Worm (Caenorhabditis elegans): Measurements from ENCODE around the gene R07A4.3.

R07A4.3 gene

DNA sequence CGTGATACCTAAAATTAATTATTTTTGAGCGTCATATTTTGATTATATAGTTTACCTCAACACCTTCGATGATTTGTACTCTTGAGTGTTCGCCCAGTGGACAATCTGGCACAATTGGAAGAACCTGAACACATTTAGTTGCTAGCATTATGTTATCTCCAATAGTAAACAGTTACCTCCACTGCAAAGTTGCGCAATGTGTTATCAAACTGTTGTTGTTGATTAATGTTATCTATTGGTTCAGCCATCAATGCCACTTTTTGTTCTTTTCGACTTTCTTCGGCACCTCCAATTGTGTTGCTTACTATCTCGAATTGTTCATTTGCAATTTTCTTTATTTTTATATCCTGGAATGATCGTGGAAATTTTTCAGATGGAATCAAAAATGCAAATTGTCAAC lies 1.0 kb downstream of the R07A4.3 start:
- TF ChIP-seq ztf-11 (tag; optimal IDR thresholded peaks at IDR 0.05) (no peak), peb-1 (tag; optimal IDR thresholded peaks at IDR 0.05) (no peak), lsy-2 (tag; optimal IDR thresholded peaks at IDR 0.05) (no peak), ceh-16 (tag; optimal IDR thresholded peaks at IDR 0.05) (no peak), nhr-129 (tag; optimal IDR thresholded peaks at IDR 0.05) (no peak), elt-1 (tag; optimal IDR thresholded peaks at IDR 0.05) (no peak), zag-1 (tag; optimal IDR thresholded peaks at IDR 0.05) (no peak), nhr-237 (tag; optimal IDR thresholded peaks at IDR 0.05) (no peak), skn-1 (tag; optimal IDR thresholded peaks at IDR 0.05) (no peak), mdl-1 (tag; optimal IDR thresholded peaks at IDR 0.05) (no peak), nhr-10 (tag; optimal IDR thresholded peaks at IDR 0.05) (no peak), ztf-1 (GFP tag; conservative IDR thresholded peaks at IDR 0.05) (no peak), lin-13 (GFP tag; optimal IDR thresholded peaks at IDR 0.05) (no peak), alr-1 (tag; optimal IDR thresholded peaks at IDR 0.05) (no peak)

ce11 chrX:10756185-10756584 lies 2.7 kb downstream of the R07A4.3 start:
- no peak for TF ChIP-seq ceh-82 (tag; optimal IDR thresholded peaks at IDR 0.05)
- TF ChIP-seq ztf-1 (GFP tag; conservative IDR thresholded peaks at IDR 0.05), result no peak
- TF ChIP-seq ztf-4 (tag; optimal IDR thresholded peaks at IDR 0.05), result no peak
- peak; percentile 73 for TF ChIP-seq nhr-129 (tag; optimal IDR thresholded peaks at IDR 0.05)
- TF ChIP-seq nhr-12 (tag; optimal IDR thresholded peaks at IDR 0.05), result no peak
- no peak for TF ChIP-seq nhr-237 (tag; optimal IDR thresholded peaks at IDR 0.05)
- TF ChIP-seq lin-13 (GFP tag; optimal IDR thresholded peaks at IDR 0.05), result no peak
- TF ChIP-seq elt-3 (tag; optimal IDR thresholded peaks at IDR 0.05), result no peak
- no peak for TF ChIP-seq nhr-6 (tag; optimal IDR thresholded peaks at IDR 0.05)
- TF ChIP-seq R02D3.7 (tag; optimal IDR thresholded peaks at IDR 0.05), result no peak
- no peak for TF ChIP-seq unc-55 (GFP tag; optimal IDR thresholded peaks at IDR 0.05)
- no peak for TF ChIP-seq F13H6.1 (tag; optimal IDR thresholded peaks at IDR 0.05)
- TF ChIP-seq unc-62 (GFP tag; optimal IDR thresholded peaks at IDR 0.05), result no peak
- no peak for TF ChIP-seq nhr-11 (tag; optimal IDR thresholded peaks at IDR 0.05)
- TF ChIP-seq sma-3 (GFP tag; optimal IDR thresholded peaks at IDR 0.05), result peak; percentile 21
- no peak for TF ChIP-seq sma-9 (GFP tag; optimal IDR thresholded peaks at IDR 0.05)
- TF ChIP-seq sma-9 (tag; optimal IDR thresholded peaks at IDR 0.05), result no peak
- no peak for TF ChIP-seq aly-2 (tag; optimal IDR thresholded peaks at IDR 0.05)
- TF ChIP-seq ZK546.5 (tag; optimal IDR thresholded peaks at IDR 0.05), result no peak
- no peak for TF ChIP-seq egl-27 (tag; optimal IDR thresholded peaks at IDR 0.05)
- TF ChIP-seq Y55F3AM.14 (GFP tag; optimal IDR thresholded peaks at IDR 0.05), result no peak
- no peak for TF ChIP-seq fos-1 (tag; optimal IDR thresholded peaks at IDR 0.05)
- TF ChIP-seq lsy-2 (tag; optimal IDR thresholded peaks at IDR 0.05), result no peak
- TF ChIP-seq zag-1 (tag; optimal IDR thresholded peaks at IDR 0.05), result no peak
- TF ChIP-seq lin-11 (tag; optimal IDR thresholded peaks at IDR 0.05), result peak; percentile 66
- no peak for TF ChIP-seq dmd-4 (tag; optimal IDR thresholded peaks at IDR 0.05)
- no peak for TF ChIP-seq snpc-4 (tag; optimal IDR thresholded peaks at IDR 0.05)
- TF ChIP-seq gmeb-1 (tag; optimal IDR thresholded peaks at IDR 0.05), result no peak
- no peak for TF ChIP-seq crh-2 (tag; optimal IDR thresholded peaks at IDR 0.05)
- no peak for TF ChIP-seq peb-1 (tag; optimal IDR thresholded peaks at IDR 0.05)
- peak; percentile 55 for TF ChIP-seq nhr-21 (tag; optimal IDR thresholded peaks at IDR 0.05)

DNA sequence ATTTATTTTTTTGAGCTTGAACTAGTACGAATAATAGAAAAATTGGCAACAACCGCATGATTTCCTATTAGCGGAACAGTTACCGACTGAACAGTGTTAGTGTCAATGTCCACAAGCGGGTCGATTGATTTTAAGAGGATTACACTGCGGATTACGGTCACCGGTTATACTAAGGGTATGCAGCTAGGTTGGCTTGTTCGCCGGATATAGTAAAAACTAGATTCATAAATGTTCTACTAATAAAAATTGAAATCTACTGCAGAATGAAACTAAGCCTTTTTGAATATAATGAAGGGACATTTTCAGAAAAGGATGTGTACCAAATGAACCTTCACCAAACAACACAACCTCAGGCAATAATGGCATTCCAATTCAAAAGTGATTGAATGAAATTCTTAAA lies 4.1 kb downstream of the R07A4.3 start, which contains the start of gene R07A4.4:
Gene R07A4.4, minus strand, starts transcription at position 101 of the 400 bp plus-strand sequence.
- TF ChIP-seq nhr-25 (tag; optimal IDR thresholded peaks at IDR 0.05) (no peak), lin-11 (tag; optimal IDR thresholded peaks at IDR 0.05) (no peak), R02D3.7 (tag; optimal IDR thresholded peaks at IDR 0.05) (no peak), ceh-16 (tag; optimal IDR thresholded peaks at IDR 0.05) (no peak), lin-39 (tag; optimal IDR thresholded peaks at IDR 0.05) (no peak), crh-2 (tag; optimal IDR thresholded peaks at IDR 0.05) (no peak), egl-27 (tag; optimal IDR thresholded peaks at IDR 0.05) (no peak), peb-1 (tag; optimal IDR thresholded peaks at IDR 0.05) (no peak)

- TF ChIP-seq lsy-2 (tag; optimal IDR thresholded peaks at IDR 0.05) (no peak), C34F6.9 (tag; optimal IDR thresholded peaks at IDR 0.05) (no peak), snpc-4 (tag; optimal IDR thresholded peaks at IDR 0.05) (no peak), elt-1 (tag; optimal IDR thresholded peaks at IDR 0.05) (no peak), ama-1 (optimal IDR thresholded peaks at IDR 0.05) (no peak), nhr-21 (tag; optimal IDR thresholded peaks at IDR 0.05) (no peak), sma-3 (GFP tag; optimal IDR thresholded peaks at IDR 0.05) (no peak)
Measured at ce11 chrX:10758453-10758852, 5.0 kb downstream of the R07A4.3 start.

Data from whole organism, L2 larva.